ENCODE assay signal across 1 fruit fly cellular context in the genomic region with DNA sequence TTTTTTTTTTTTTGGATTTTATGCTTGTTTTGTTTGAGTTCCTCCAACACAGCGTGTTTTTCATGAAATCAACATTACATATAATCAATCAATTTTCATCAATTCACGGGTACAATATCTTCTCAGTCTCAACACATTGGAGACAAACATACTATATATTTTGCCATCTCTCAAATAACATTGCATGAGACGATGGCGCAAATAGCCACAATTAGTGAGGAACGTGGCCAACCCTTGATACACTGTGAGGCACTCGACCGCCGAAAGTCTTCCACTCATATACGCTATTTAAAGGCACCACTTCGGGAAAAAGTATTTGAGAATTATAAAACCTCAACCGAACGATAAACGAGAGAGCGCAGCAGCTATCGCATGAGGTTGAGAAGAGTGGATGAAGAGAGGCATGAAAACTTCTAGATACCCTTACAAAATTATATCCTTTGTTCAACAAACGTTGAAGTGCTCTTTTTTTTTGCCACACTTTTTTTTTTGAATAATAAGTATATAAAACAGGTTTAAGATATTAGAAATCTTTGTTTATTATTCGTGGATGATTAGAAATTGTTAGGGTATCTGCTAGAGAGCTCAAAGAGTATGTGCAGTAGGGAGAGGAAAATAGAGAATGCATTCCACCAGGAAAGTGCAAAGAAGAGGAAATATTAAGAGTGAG.
A peak's percentile ranks its signal among the peaks of the same experiment; 100 is the strongest.
TF ChIP-seq lines count a peak whose summit lies in the region.

No protein-coding gene starts in this region.

TF ChIP-seq in whole organism, embryonic, 481 proteins besides CTCF, POLR2A, EP300 and RAD21 (continued from another document and continues in another):
- TF ChIP-seq Med (GFP tag; lab: Kevin White, UChicago) (peak; percentile 77), toy (GFP tag; IDR thresholded peaks at IDR 0.05; lab: Robert Waterston, UW) (no peak), CG11456 (GFP tag; IDR thresholded peaks at IDR 0.05; lab: Robert Waterston, UW) (0 out of 3 replicates have a peak, but pooled peaks have one; percentile 25), twi (tag; optimal IDR thresholded peaks at IDR 0.05; lab: Kevin White, UChicago) (peak; percentile 70), CG1602 (GFP tag; optimal IDR thresholded peaks at IDR 0.05; lab: Kevin White, UChicago) (peak; percentile 87), CG2875 (GFP tag; optimal IDR thresholded peaks at IDR 0.05; lab: Kevin White, UChicago) (peak; percentile 88), rib (GFP tag; IDR thresholded peaks at IDR 0.05; lab: Robert Waterston, UW) (no peak), dpn (GFP tag; optimal IDR thresholded peaks at IDR 0.05; lab: Kevin White, UChicago) (peak; percentile 15 to 78), CG4730 (GFP tag; IDR thresholded peaks at IDR 0.05; lab: Robert Waterston, UW) (peak; percentile 74), CG6272 (GFP tag; IDR thresholded peaks at IDR 0.05; lab: Robert Waterston, UW) (peak; percentile 46), HLHmδ (GFP tag; optimal IDR thresholded peaks at IDR 0.05; lab: Kevin White, UChicago) (no peak), CG3407 (GFP tag; optimal IDR thresholded peaks at IDR 0.05; lab: Kevin White, UChicago) (peak; percentile 89), CG17612 (GFP tag; IDR thresholded peaks at IDR 0.05; lab: Robert Waterston, UW) (no peak), sisA (GFP tag; IDR thresholded peaks at IDR 0.05; lab: Robert Waterston, UW) (peak; percentile 87), klu (GFP tag; IDR thresholded peaks at IDR 0.05; lab: Robert Waterston, UW) (peak; percentile 23; the same call in 1 of the 2 replicates), tgo (GFP tag; IDR thresholded peaks at IDR 0.05; lab: Robert Waterston, UW) (peak; percentile 71), Taf1 (GFP tag; IDR thresholded peaks at IDR 0.05; lab: Robert Waterston, UW) (no peak), CG3995 (GFP tag; optimal IDR thresholded peaks at IDR 0.05; lab: Kevin White, UChicago) (no peak), CG11093 (GFP tag; IDR thresholded peaks at IDR 0.05; lab: Robert Waterston, UW) (peak; percentile 62; the same call in 2 of the 3 replicates), dmrt99B (tag; optimal IDR thresholded peaks at IDR 0.05; lab: Kevin White, UChicago) (peak; percentile 91), CG10366 (GFP tag; IDR thresholded peaks at IDR 0.05; lab: Robert Waterston, UW) (peak; percentile 92), NK7.1 (GFP tag; optimal IDR thresholded peaks at IDR 0.05; lab: Kevin White, UChicago) (no peak), hb (GFP tag; IDR thresholded peaks at IDR 0.05; lab: Robert Waterston, UW; ENCODE audit: partially characterized antibody) (0 out of 3 replicates have a peak, but pooled peaks have one; percentile 47), BtbVII (GFP tag; optimal IDR thresholded peaks at IDR 0.05; lab: Kevin White, UChicago) (peak; percentile 45), CG2116 (GFP tag; optimal IDR thresholded peaks at IDR 0.05; lab: Kevin White, UChicago) (peak; percentile 39), CHES-1-like (GFP tag; optimal IDR thresholded peaks at IDR 0.05; lab: Kevin White, UChicago) (peak; percentile 33), CG8089 (GFP tag; optimal IDR thresholded peaks at IDR 0.05; lab: Kevin White, UChicago) (peak; percentile 47), Sin3A (optimal IDR thresholded peaks at IDR 0.05; lab: Kevin White, UChicago) (no peak), lola (GFP tag; optimal IDR thresholded peaks at IDR 0.05; lab: Kevin White, UChicago) (peak in 1 of 3 experiments; percentile 90), hbn (GFP tag; IDR thresholded peaks at IDR 0.05; lab: Robert Waterston, UW; ENCODE audit: partially characterized antibody) (no peak), CG6683 (GFP tag; optimal IDR thresholded peaks at IDR 0.05; lab: Kevin White, UChicago) (peak; percentile 54), sd (tag; optimal IDR thresholded peaks at IDR 0.05; lab: Kevin White, UChicago) (peak; percentile 76), gcm2 (GFP tag; optimal IDR thresholded peaks at IDR 0.05; lab: Kevin White, UChicago) (peak; percentile 35), Hand (GFP tag; optimal IDR thresholded peaks at IDR 0.05; lab: Kevin White, UChicago) (no peak), CG5245 (GFP tag; optimal IDR thresholded peaks at IDR 0.05; lab: Kevin White, UChicago) (peak; percentile 77), CG6175 (GFP tag; IDR thresholded peaks at IDR 0.05; lab: Robert Waterston, UW) (no peak), Asciz (GFP tag; optimal IDR thresholded peaks at IDR 0.05; lab: Kevin White, UChicago) (peak; percentile 89), BEAF-32 (GFP tag; optimal IDR thresholded peaks at IDR 0.05; lab: Kevin White, UChicago) (no peak), CG17328 (GFP tag; IDR thresholded peaks at IDR 0.05; lab: Robert Waterston, UW) (peak; percentile 95), Nf-YA (GFP tag; IDR thresholded peaks at IDR 0.05; lab: Robert Waterston, UW) (peak; percentile 85), Oaz (GFP tag; IDR thresholded peaks at IDR 0.05; lab: Robert Waterston, UW) (peak; percentile 19; the same call in 1 of the 2 replicates), grn (GFP tag; optimal IDR thresholded peaks at IDR 0.05; lab: Kevin White, UChicago) (no peak), cad (GFP tag; optimal IDR thresholded peaks at IDR 0.05; lab: Kevin White, UChicago) (no peak), CG14441 (GFP tag; IDR thresholded peaks at IDR 0.05; lab: Robert Waterston, UW) (peak; percentile 66; the same call in 1 of the 2 replicates), nmo (GFP tag; optimal IDR thresholded peaks at IDR 0.05; lab: Kevin White, UChicago) (peak; percentile 95), sc (optimal IDR thresholded peaks at IDR 0.05; lab: Kevin White, UChicago) (no peak), sc (GFP tag; optimal IDR thresholded peaks at IDR 0.05; lab: Kevin White, UChicago) (peak; percentile 76), trem (tag; optimal IDR thresholded peaks at IDR 0.05; lab: Kevin White, UChicago) (peak; percentile 78), Lim3 (GFP tag; IDR thresholded peaks at IDR 0.05; lab: Robert Waterston, UW) (no peak), CG18476 (GFP tag; optimal IDR thresholded peaks at IDR 0.05; lab: Kevin White, UChicago) (peak; percentile 81), CG16813 (GFP tag; IDR thresholded peaks at IDR 0.05; lab: Robert Waterston, UW; ENCODE audit: partially characterized antibody) (peak; percentile 61), ham (GFP tag; IDR thresholded peaks at IDR 0.05; lab: Robert Waterston, UW) (no peak), hth (optimal IDR thresholded peaks at IDR 0.05; lab: Kevin White, UChicago) (no peak), inv (GFP tag; IDR thresholded peaks at IDR 0.05; lab: Robert Waterston, UW; ENCODE audit: partially characterized antibody) (no peak), scrt (GFP tag; optimal IDR thresholded peaks at IDR 0.05; lab: Kevin White, UChicago) (peak; percentile 63), Dll (GFP tag; IDR thresholded peaks at IDR 0.05; lab: Robert Waterston, UW; ENCODE audit: partially characterized antibody) (peak; percentile 25; the same call in 1 of the 4 replicates), ash1 (GFP tag; optimal IDR thresholded peaks at IDR 0.05; lab: Kevin White, UChicago) (no peak), CG6689 (GFP tag; IDR thresholded peaks at IDR 0.05; lab: Robert Waterston, UW) (peak; percentile 72), tx (GFP tag; optimal IDR thresholded peaks at IDR 0.05; lab: Kevin White, UChicago) (peak; percentile 23), dmrt11E (tag; optimal IDR thresholded peaks at IDR 0.05; lab: Kevin White, UChicago) (peak; percentile 92), Doc2 (GFP tag; IDR thresholded peaks at IDR 0.05; lab: Robert Waterston, UW) (no peak), gt (GFP tag; IDR thresholded peaks at IDR 0.05; lab: Robert Waterston, UW) (peak; percentile 72), CG4707 (GFP tag; optimal IDR thresholded peaks at IDR 0.05; lab: Kevin White, UChicago) (peak; percentile 79), en (GFP tag; optimal IDR thresholded peaks at IDR 0.05; lab: Kevin White, UChicago) (no peak), ftz-f1 (GFP tag; optimal IDR thresholded peaks at IDR 0.05; lab: Kevin White, UChicago) (no peak), shn (GFP tag; optimal IDR thresholded peaks at IDR 0.05; lab: Kevin White, UChicago) (peak; percentile 45), Adf1 (GFP tag; IDR thresholded peaks at IDR 0.05; lab: Robert Waterston, UW) (no peak), lilli (GFP tag; optimal IDR thresholded peaks at IDR 0.05; lab: Kevin White, UChicago) (peak; percentile 69), Dref (GFP tag; IDR thresholded peaks at IDR 0.05; lab: Robert Waterston, UW) (no peak), Six4 (GFP tag; optimal IDR thresholded peaks at IDR 0.05; lab: Kevin White, UChicago) (peak; percentile 76), Gsc (GFP tag; IDR thresholded peaks at IDR 0.05; lab: Robert Waterston, UW) (no peak), pzg (GFP tag; optimal IDR thresholded peaks at IDR 0.05; lab: Kevin White, UChicago) (no peak), CG11695 (GFP tag; IDR thresholded peaks at IDR 0.05; lab: Robert Waterston, UW) (peak; percentile 61; the same call in 2 of the 3 replicates), CG34376 (GFP tag; optimal IDR thresholded peaks at IDR 0.05; lab: Kevin White, UChicago) (no peak), CG10267 (tag; optimal IDR thresholded peaks at IDR 0.05; lab: Kevin White, UChicago) (peak; percentile 88), Atf3 (GFP tag; optimal IDR thresholded peaks at IDR 0.05; lab: Kevin White, UChicago) (peak; percentile 71), odd (GFP tag; optimal IDR thresholded peaks at IDR 0.05; lab: Kevin White, UChicago) (peak; percentile 74), zfh2 (GFP tag; optimal IDR thresholded peaks at IDR 0.05; lab: Kevin White, UChicago) (no peak), Nf-YC (tag; optimal IDR thresholded peaks at IDR 0.05; lab: Kevin White, UChicago) (no peak), ranshi (GFP tag; IDR thresholded peaks at IDR 0.05; lab: Robert Waterston, UW) (peak; percentile 88), trh (GFP tag; optimal IDR thresholded peaks at IDR 0.05; lab: Kevin White, UChicago) (peak; percentile 60), knrl (GFP tag; IDR thresholded peaks at IDR 0.05; lab: Robert Waterston, UW; ENCODE audit: partially characterized antibody) (peak; percentile 42; the same call in 1 of the 3 replicates), Opbp (GFP tag; IDR thresholded peaks at IDR 0.05; lab: Robert Waterston, UW; ENCODE audit: partially characterized antibody) (no peak; the same call in 1 of the 3 replicates), CG14965 (GFP tag; optimal IDR thresholded peaks at IDR 0.05; lab: Kevin White, UChicago; ENCODE audit: borderline replicate concordance) (no peak), CG12155 (GFP tag; optimal IDR thresholded peaks at IDR 0.05; lab: Kevin White, UChicago) (peak; percentile 53), CG4424 (GFP tag; optimal IDR thresholded peaks at IDR 0.05; lab: Kevin White, UChicago) (peak; percentile 79), CG13123 (GFP tag; optimal IDR thresholded peaks at IDR 0.05; lab: Kevin White, UChicago) (peak; percentile 62), Atf-2 (GFP tag; optimal IDR thresholded peaks at IDR 0.05; lab: Kevin White, UChicago) (peak; percentile 63), h (optimal IDR thresholded peaks at IDR 0.05; lab: Kevin White, UChicago) (no peak), E2f2 (GFP tag; IDR thresholded peaks at IDR 0.05; lab: Robert Waterston, UW) (peak; percentile 76), CG11398 (GFP tag; optimal IDR thresholded peaks at IDR 0.05; lab: Kevin White, UChicago) (peak; percentile 45), CG17568 (GFP tag; optimal IDR thresholded peaks at IDR 0.05; lab: Kevin White, UChicago) (peak; percentile 74), CG18764 (GFP tag; optimal IDR thresholded peaks at IDR 0.05; lab: Kevin White, UChicago) (peak; percentile 75), CG30431 (GFP tag; optimal IDR thresholded peaks at IDR 0.05; lab: Kevin White, UChicago) (peak; percentile 69), slbo (GFP tag; IDR thresholded peaks at IDR 0.05; lab: Robert Waterston, UW) (peak; percentile 57), MBD-R2 (GFP tag; IDR thresholded peaks at IDR 0.05; lab: Robert Waterston, UW) (no peak; the same call in 1 of the 2 replicates), CG17186 (GFP tag; optimal IDR thresholded peaks at IDR 0.05; lab: Kevin White, UChicago) (peak; percentile 41), CG7357 (GFP tag; IDR thresholded peaks at IDR 0.05; lab: Robert Waterston, UW) (peak; percentile 52; the same call in 1 of the 3 replicates), D19B (GFP tag; optimal IDR thresholded peaks at IDR 0.05; lab: Kevin White, UChicago) (no peak), hkb (optimal IDR thresholded peaks at IDR 0.05; lab: Kevin White, UChicago) (no peak), hkb (GFP tag; IDR thresholded peaks at IDR 0.05; lab: Robert Waterston, UW) (peak; percentile 93), CG8478 (optimal IDR thresholded peaks at IDR 0.05; lab: Kevin White, UChicago) (no peak), br (optimal IDR thresholded peaks at IDR 0.05; lab: Kevin White, UChicago) (no peak), CG1792 (GFP tag; optimal IDR thresholded peaks at IDR 0.05; lab: Kevin White, UChicago) (peak; percentile 35), Xrp1 (GFP tag; IDR thresholded peaks at IDR 0.05; lab: Robert Waterston, UW) (peak; percentile 80), CG32767 (GFP tag; IDR thresholded peaks at IDR 0.05; lab: Robert Waterston, UW) (peak; percentile 85), grau (tag; optimal IDR thresholded peaks at IDR 0.05; lab: Kevin White, UChicago) (peak; percentile 84), dan (GFP tag; IDR thresholded peaks at IDR 0.05; lab: Robert Waterston, UW) (no peak; the same call in 1 of the 2 replicates), CG9215 (GFP tag; IDR thresholded peaks at IDR 0.05; lab: Robert Waterston, UW) (no peak), CG4282 (GFP tag; optimal IDR thresholded peaks at IDR 0.05; lab: Kevin White, UChicago) (no peak), sens-2 (GFP tag; IDR thresholded peaks at IDR 0.05; lab: Robert Waterston, UW) (peak; percentile 80), mam (GFP tag; optimal IDR thresholded peaks at IDR 0.05; lab: Kevin White, UChicago) (peak; percentile 23), org-1 (GFP tag; optimal IDR thresholded peaks at IDR 0.05; lab: Kevin White, UChicago) (peak; percentile 73), Fer2 (tag; optimal IDR thresholded peaks at IDR 0.05; lab: Kevin White, UChicago) (peak; percentile 11), pita (GFP tag; optimal IDR thresholded peaks at IDR 0.05; lab: Kevin White, UChicago) (no peak), exex (tag; optimal IDR thresholded peaks at IDR 0.05; lab: Kevin White, UChicago) (peak; percentile 10), esg (GFP tag; conservative IDR thresholded peaks at IDR 0.05; lab: Robert Waterston, UW) (peak; percentile 40; the same call in 1 of the 2 replicates), CG15696 (tag; optimal IDR thresholded peaks at IDR 0.05; lab: Kevin White, UChicago) (peak; percentile 50), Ets65A (GFP tag; lab: Kevin White, UChicago) (no peak), Jarid2 (GFP tag; optimal IDR thresholded peaks at IDR 0.05; lab: Kevin White, UChicago) (peak; percentile 37), lbe (GFP tag; optimal IDR thresholded peaks at IDR 0.05; lab: Kevin White, UChicago) (no peak), CG10979 (tag; optimal IDR thresholded peaks at IDR 0.05; lab: Kevin White, UChicago) (peak; percentile 94), bbx (GFP tag; IDR thresholded peaks at IDR 0.05; lab: Robert Waterston, UW; ENCODE audit: partially characterized antibody) (peak; percentile 72)
